Fruit fly (Drosophila melanogaster) whole organism, embryonic: ENCODE data around the gene Cog2.

Source experiments
- CG10366 ChIP-seq: fragments of 200-800 bp; sonication (Bioruptor generic); IDR thresholded peaks from 2 replicates; pipeline ENCODE4 v1.3.6; 2022; ENCODE audit warnings: missing biosample characterization, missing genetic modification characterization
- CG10431 ChIP-seq: fragments of 200-800 bp; sonication (Bioruptor generic); optimal IDR thresholded peaks from 3 replicates; lab custom pipeline; 2018; ENCODE audit warnings: missing biosample characterization, mild to moderate bottlenecking, missing genetic modification characterization
- CG10979 ChIP-seq: fragments of 200-800 bp; sonication (Bioruptor generic); optimal IDR thresholded peaks from 2 replicates; lab custom pipeline; 2018; ENCODE audit warnings: missing biosample characterization, mild to moderate bottlenecking, missing genetic modification characterization, moderate library complexity
- CG12155 ChIP-seq: fragments of 200-800 bp; sonication (Bioruptor generic); optimal IDR thresholded peaks from 3 replicates; lab custom pipeline; 2016; ENCODE audit warnings: missing biosample characterization, missing genetic modification characterization
- CG14965 ChIP-seq: fragments of 200-800 bp; sonication (Bioruptor generic); optimal IDR thresholded peaks from 2 replicates; lab custom pipeline; 2016; ENCODE audit warnings: missing biosample characterization, missing genetic modification characterization, borderline replicate concordance
- CG15011 ChIP-seq: fragments of 200-800 bp; sonication (Bioruptor generic); optimal IDR thresholded peaks from 3 replicates; lab custom pipeline; 2018; ENCODE audit warnings: missing biosample characterization, mild to moderate bottlenecking, missing genetic modification characterization
- CG16815 ChIP-seq: fragments of 200-800 bp; sonication (Bioruptor generic); optimal IDR thresholded peaks from 3 replicates; lab custom pipeline; 2017; ENCODE audit warnings: missing biosample characterization, mild to moderate bottlenecking, missing genetic modification characterization
- CG17359 ChIP-seq: fragments of 200-800 bp; sonication (Bioruptor generic); optimal IDR thresholded peaks from 3 replicates; lab custom pipeline; 2018; ENCODE audit warnings: missing biosample characterization, mild to moderate bottlenecking, missing genetic modification characterization, moderate library complexity
- CG17829 ChIP-seq: fragments of 200-800 bp; optimal IDR thresholded peaks from 2 replicates; lab custom pipeline; 2019; ENCODE audit warnings: missing biosample characterization, mild to moderate bottlenecking, missing genetic modification characterization, moderate library complexity
- CG2678 ChIP-seq: fragments of 200-800 bp; sonication (Bioruptor generic); optimal IDR thresholded peaks from 3 replicates; lab custom pipeline; 2019; ENCODE audit warnings: missing biosample characterization, mild to moderate bottlenecking, missing genetic modification characterization, moderate library complexity
- CG3065 ChIP-seq: fragments of 200-800 bp; sonication (Bioruptor generic); optimal IDR thresholded peaks from 2 replicates; lab custom pipeline; 2016; ENCODE audit warnings: missing biosample characterization, missing genetic modification characterization
- CG31365 ChIP-seq: fragments of 200-800 bp; sonication (Bioruptor generic); optimal IDR thresholded peaks from 2 replicates; lab custom pipeline; 2018; ENCODE audit warnings: missing biosample characterization, mild to moderate bottlenecking, missing genetic modification characterization
- CG4360 ChIP-seq: fragments of 200-800 bp; sonication (Bioruptor generic); IDR thresholded peaks from 2 replicates; pipeline ENCODE4 v1.3.6; 2022; ENCODE audit warnings: missing biosample characterization, missing genetic modification characterization
- CG7271 ChIP-seq: fragments of 200-800 bp; sonication (Bioruptor generic); optimal IDR thresholded peaks from 2 replicates; lab custom pipeline; 2018; ENCODE audit warnings: missing biosample characterization, mild to moderate bottlenecking, missing genetic modification characterization, moderate library complexity
- CG7987 ChIP-seq: fragments of 200-800 bp; sonication (Bioruptor generic); optimal IDR thresholded peaks from 2 replicates; lab custom pipeline; 2018; ENCODE audit warnings: missing biosample characterization, mild to moderate bottlenecking, missing genetic modification characterization, moderate library complexity
- Camta ChIP-seq: fragments of 200-800 bp; sonication (Bioruptor generic); optimal IDR thresholded peaks from 2 replicates; lab custom pipeline; 2016; ENCODE audit warnings: missing biosample characterization, missing genetic modification characterization
- Dip3 ChIP-seq: fragments of 200-800 bp; sonication (Bioruptor generic); optimal IDR thresholded peaks from 3 replicates; lab custom pipeline; 2016; ENCODE audit warnings: missing biosample characterization, missing genetic modification characterization
- E2f2 ChIP-seq: fragments of 200-800 bp; sonication (Bioruptor generic); IDR thresholded peaks from 2 replicates; pipeline ENCODE4 v1.3.6; 2022; ENCODE audit warnings: missing biosample characterization, missing genetic modification characterization
- Fer1 ChIP-seq: fragments of 200-800 bp; sonication (Bioruptor generic); optimal IDR thresholded peaks from 2 replicates; lab custom pipeline; 2017; ENCODE audit warnings: missing biosample characterization, mild to moderate bottlenecking, missing genetic modification characterization
- HLHmδ ChIP-seq: fragments of 200-800 bp; sonication (Bioruptor generic); optimal IDR thresholded peaks from 2 replicates; lab custom pipeline; 2018; ENCODE audit warnings: missing biosample characterization, mild to moderate bottlenecking, missing genetic modification characterization, moderate library complexity
- HmgD ChIP-seq: fragments of 200-800 bp; sonication (Bioruptor generic); optimal IDR thresholded peaks from 3 replicates; lab custom pipeline; 2016; ENCODE audit warnings: missing biosample characterization, missing genetic modification characterization
- Lim3 ChIP-seq: fragments of 200-800 bp; sonication (Bioruptor generic); IDR thresholded peaks from 2 replicates; pipeline ENCODE4 v1.3.6; 2022; ENCODE audit warnings: missing biosample characterization, missing genetic modification characterization
- NK7.1 ChIP-seq: fragments of 200-800 bp; sonication (Bioruptor generic); optimal IDR thresholded peaks from 3 replicates; lab custom pipeline; 2016; ENCODE audit warnings: missing biosample characterization, missing genetic modification characterization
- Optix ChIP-seq: fragments of 200-800 bp; sonication (Bioruptor generic); IDR thresholded peaks from 3 replicates; pipeline ENCODE4 v1.3.6; 2022; ENCODE audit warnings: missing biosample characterization, missing genetic modification characterization
- Sin3A ChIP-seq: fragments of >200 bp; optimal IDR thresholded peaks from 2 replicates; lab custom pipeline; 2018
- al ChIP-seq: fragments of 200-800 bp; sonication (Bioruptor generic); IDR thresholded peaks from 2 replicates; pipeline ENCODE4 v1.3.6; 2022; ENCODE audit warnings: missing biosample characterization, missing genetic modification characterization
- bbx ChIP-seq: fragments of 200-800 bp; sonication (Bioruptor generic); IDR thresholded peaks from 2 replicates; pipeline ENCODE4 v1.3.6; 2022; ENCODE audit warnings: missing biosample characterization, missing genetic modification characterization; ENCODE audit not compliant: partially characterized antibody
- bigmax ChIP-seq: fragments of 200-800 bp; sonication (Bioruptor generic); optimal IDR thresholded peaks from 2 replicates; lab custom pipeline; 2018; ENCODE audit warnings: missing biosample characterization, mild to moderate bottlenecking, missing genetic modification characterization
- crol ChIP-seq: fragments of 200-800 bp; sonication (Bioruptor generic); IDR thresholded peaks from 2 replicates; pipeline ENCODE4 v1.3.6; 2022; ENCODE audit warnings: missing biosample characterization, missing genetic modification characterization
- disco-r ChIP-seq: fragments of 200-800 bp; sonication (Bioruptor generic); optimal IDR thresholded peaks from 2 replicates; lab custom pipeline; 2016; ENCODE audit warnings: missing biosample characterization, missing genetic modification characterization
- dmrt99B ChIP-seq: fragments of 200-800 bp; sonication (Bioruptor generic); optimal IDR thresholded peaks from 2 replicates; lab custom pipeline; 2018; ENCODE audit warnings: missing biosample characterization, mild to moderate bottlenecking, missing genetic modification characterization, moderate library complexity
- dpn ChIP-seq, 2 experiments: fragments of 200-800 bp; sonication (Bioruptor generic); optimal IDR thresholded peaks; 3 replicates each; lab custom pipeline; 2016; ENCODE audit warnings: missing biosample characterization in 2 of 2, missing genetic modification characterization in 2 of 2
- eve ChIP-seq, 2 experiments: fragments of >200 bp; optimal IDR thresholded peaks; 2 replicates each; lab custom pipeline; 2017; ENCODE audit warnings: missing biosample characterization in 2 of 2, missing genetic modification characterization in 2 of 2
- fd102C ChIP-seq: fragments of 200-800 bp; sonication (Bioruptor generic); optimal IDR thresholded peaks from 2 replicates; lab custom pipeline; 2018; ENCODE audit warnings: missing biosample characterization, mild to moderate bottlenecking, missing genetic modification characterization, moderate library complexity
- gsb ChIP-seq: fragments of 200-800 bp; sonication (Bioruptor generic); IDR thresholded peaks from 2 replicates; pipeline ENCODE4 v1.3.6; 2022; ENCODE audit warnings: missing biosample characterization, missing genetic modification characterization
- hbn ChIP-seq: fragments of 200-800 bp; sonication (Bioruptor generic); IDR thresholded peaks from 2 replicates; pipeline ENCODE4 v1.3.6; 2022; ENCODE audit warnings: missing biosample characterization, missing genetic modification characterization; ENCODE audit not compliant: partially characterized antibody
- inv ChIP-seq: fragments of 200-800 bp; sonication (Bioruptor generic); IDR thresholded peaks from 2 replicates; pipeline ENCODE4 v1.3.6; 2022; ENCODE audit warnings: missing biosample characterization, missing genetic modification characterization; ENCODE audit not compliant: partially characterized antibody
- kah ChIP-seq: fragments of 200-800 bp; sonication (Bioruptor generic); optimal IDR thresholded peaks from 2 replicates; lab custom pipeline; 2018; ENCODE audit warnings: missing biosample characterization, mild to moderate bottlenecking, missing genetic modification characterization
- klu ChIP-seq: fragments of 200-800 bp; sonication (Bioruptor generic); IDR thresholded peaks from 2 replicates; pipeline ENCODE4 v1.3.6; 2022; ENCODE audit warnings: missing biosample characterization, missing genetic modification characterization
- lilli ChIP-seq: fragments of 200-800 bp; sonication (Bioruptor generic); optimal IDR thresholded peaks from 3 replicates; lab custom pipeline; 2016; ENCODE audit warnings: missing biosample characterization, missing genetic modification characterization
- luna ChIP-seq: fragments of 200-800 bp; sonication (Bioruptor generic); optimal IDR thresholded peaks from 2 replicates; lab custom pipeline; 2016; ENCODE audit warnings: missing biosample characterization, missing genetic modification characterization
- nom ChIP-seq: fragments of 200-800 bp; sonication (Bioruptor generic); optimal IDR thresholded peaks from 2 replicates; lab custom pipeline; 2017; ENCODE audit warnings: missing biosample characterization, missing genetic modification characterization, mild to moderate bottlenecking, moderate library complexity, missing genetic modification reagents
- peb ChIP-seq: fragments of 200-800 bp; sonication (Bioruptor generic); IDR thresholded peaks from 2 replicates; pipeline ENCODE4 v1.3.6; 2022; ENCODE audit warnings: missing biosample characterization, missing genetic modification characterization
- prd ChIP-seq, 3 experiments: fragments of >200 bp in 2 of 3; fragments of 200-800 bp in 1 of 3; sonication (Bioruptor generic) in 1 of 3; optimal IDR thresholded peaks in 2 of 3; IDR thresholded peaks in 1 of 3; 2 replicates in 2 of 3; 3 replicates in 1 of 3; pipeline versions ENCODE4 v1.3.6 to Lab custom; 2017 to 2022; ENCODE audit warnings: missing biosample characterization in 1 of 3, missing genetic modification characterization in 1 of 3
- repo ChIP-seq: fragments of 200-800 bp; sonication (Bioruptor generic); optimal IDR thresholded peaks from 2 replicates; lab custom pipeline; 2016; ENCODE audit warnings: missing biosample characterization, missing genetic modification characterization
- ro ChIP-seq: fragments of 200-800 bp; sonication (Bioruptor generic); IDR thresholded peaks from 2 replicates; pipeline ENCODE4 v1.3.6; 2022; ENCODE audit warnings: missing biosample characterization, missing genetic modification characterization
- run ChIP-seq: fragments of 200-800 bp; sonication (Bioruptor generic); optimal IDR thresholded peaks from 3 replicates; lab custom pipeline; 2018; ENCODE audit warnings: missing biosample characterization, mild to moderate bottlenecking, missing genetic modification characterization
- toy ChIP-seq: fragments of 200-800 bp; sonication (Bioruptor generic); IDR thresholded peaks from 2 replicates; pipeline ENCODE4 v1.3.6; 2022; ENCODE audit warnings: missing biosample characterization, missing genetic modification characterization
- tup ChIP-seq: fragments of 200-800 bp; sonication (Bioruptor generic); optimal IDR thresholded peaks from 2 replicates; lab custom pipeline; 2016; ENCODE audit warnings: missing biosample characterization, mild to moderate bottlenecking, missing genetic modification characterization, moderate library complexity
- unc-4 ChIP-seq: fragments of 200-800 bp; sonication (Bioruptor generic); IDR thresholded peaks from 2 replicates; pipeline ENCODE4 v1.3.6; 2022; ENCODE audit warnings: missing biosample characterization, missing genetic modification characterization; ENCODE audit not compliant: partially characterized antibody
- vfl ChIP-seq: fragments of 200-800 bp; sonication (Bioruptor generic); optimal IDR thresholded peaks from 2 replicates; lab custom pipeline; 2016; ENCODE audit warnings: missing biosample characterization, missing genetic modification characterization

The Cog2 gene

DNA sequence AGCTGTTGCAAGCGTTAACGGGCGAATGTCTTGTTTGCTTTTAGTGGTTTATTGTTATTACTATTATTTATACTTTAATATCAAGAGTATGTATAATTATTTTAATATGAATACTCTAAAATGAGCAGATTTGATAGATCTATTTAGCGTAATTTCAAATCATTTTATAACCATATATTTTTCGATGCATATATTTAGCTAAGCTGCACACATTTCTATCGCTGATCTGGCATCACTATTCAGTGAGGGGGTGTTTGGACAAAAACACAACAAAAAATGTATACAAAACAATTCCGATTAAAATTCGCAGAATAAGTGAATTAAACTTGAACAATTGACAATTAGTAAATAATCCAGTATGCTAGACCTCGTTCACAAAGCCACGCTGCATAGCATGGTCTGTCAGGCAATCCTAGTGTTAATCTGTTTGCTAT lies 10.4 kb downstream of the Cog2 start, which contains the start of the genes Trs33 and Tmtc4 (continued):
- no peak for TF ChIP-seq inv (GFP tag; lab: Robert Waterston, UW)
- TF ChIP-seq CG12155 (GFP tag; lab: Kevin White, UChicago): peak; percentile 28
- no peak for TF ChIP-seq Camta (GFP tag; lab: Kevin White, UChicago)
- no peak for TF ChIP-seq CG16815 (GFP tag; lab: Kevin White, UChicago)
- no peak for TF ChIP-seq tup (GFP tag; lab: Kevin White, UChicago)
- no peak for TF ChIP-seq prd (optimal IDR thresholded peaks at IDR 0.05; lab: Kevin White, UChicago)
- TF ChIP-seq prd (GFP tag; IDR thresholded peaks at IDR 0.05; lab: Robert Waterston, UW): no peak
- no peak for TF ChIP-seq eve (GFP tag; optimal IDR thresholded peaks at IDR 0.05; lab: Kevin White, UChicago)
- no peak for TF ChIP-seq CG7987
- TF ChIP-seq klu (GFP tag; lab: Robert Waterston, UW): peak; percentile 28; the same call in 1 of the 2 replicates
- TF ChIP-seq CG17829 (tag; lab: Kevin White, UChicago): peak; percentile 65
- no peak for TF ChIP-seq CG3065 (GFP tag; lab: Kevin White, UChicago)
- TF ChIP-seq hbn (GFP tag; lab: Robert Waterston, UW): no peak; the same call in 1 of the 2 replicates
- TF ChIP-seq CG10979: peak; percentile 14
- no peak for TF ChIP-seq CG7271 (tag; lab: Kevin White, UChicago)
- peak; percentile 27; the same call in 1 of the 2 replicates for TF ChIP-seq crol (GFP tag; lab: Robert Waterston, UW)
- TF ChIP-seq toy (GFP tag; lab: Robert Waterston, UW): no peak
- no peak for TF ChIP-seq gsb
- peak; percentile 18 for TF ChIP-seq run (tag; lab: Kevin White, UChicago)
- TF ChIP-seq NK7.1 (GFP tag; lab: Kevin White, UChicago): no peak
- peak; percentile 56 for TF ChIP-seq Fer1 (GFP tag; lab: Kevin White, UChicago)
- no peak for TF ChIP-seq luna (GFP tag; lab: Kevin White, UChicago)
- TF ChIP-seq disco-r: no peak
- TF ChIP-seq repo (GFP tag; lab: Kevin White, UChicago): no peak
- TF ChIP-seq dmrt99B: no peak
- no peak for TF ChIP-seq kah (GFP tag; lab: Kevin White, UChicago)
- TF ChIP-seq CG17359: peak; percentile 28
- TF ChIP-seq peb (GFP tag; lab: Robert Waterston, UW): no peak
- TF ChIP-seq bbx: peak; percentile 16; the same call in 1 of the 2 replicates
- no peak for TF ChIP-seq ro
- TF ChIP-seq CG10366 (GFP tag; lab: Robert Waterston, UW): no peak
- no peak for TF ChIP-seq CG31365 (tag; lab: Kevin White, UChicago)
- no peak for TF ChIP-seq CG14965 (GFP tag; lab: Kevin White, UChicago)
- no peak for TF ChIP-seq E2f2 (GFP tag; lab: Robert Waterston, UW)
- no peak for TF ChIP-seq vfl
- TF ChIP-seq Sin3A (lab: Kevin White, UChicago): no peak
- TF ChIP-seq CG2678 (tag; lab: Kevin White, UChicago): peak; percentile 64
- no peak for TF ChIP-seq CG15011 (GFP tag; lab: Kevin White, UChicago)
- TF ChIP-seq lilli (GFP tag; lab: Kevin White, UChicago): peak; percentile 16
- no peak for TF ChIP-seq Optix (GFP tag; lab: Robert Waterston, UW)
- no peak for TF ChIP-seq HLHmδ (GFP tag; lab: Kevin White, UChicago)
- TF ChIP-seq CG10431 (GFP tag; lab: Kevin White, UChicago): peak; percentile 3
- no peak for TF ChIP-seq fd102C (GFP tag; lab: Kevin White, UChicago)
- TF ChIP-seq CG4360 (GFP tag; lab: Robert Waterston, UW): peak; percentile 41; the same call in 1 of the 2 replicates
- no peak for TF ChIP-seq Lim3 (GFP tag; lab: Robert Waterston, UW)
- TF ChIP-seq al (GFP tag; lab: Robert Waterston, UW): no peak
- peak in 1 of 2 experiments; percentile 28 for TF ChIP-seq dpn (GFP tag; optimal IDR thresholded peaks at IDR 0.05; lab: Kevin White, UChicago)
- TF ChIP-seq nom (GFP tag; lab: Kevin White, UChicago): no peak
- TF ChIP-seq HmgD (GFP tag; lab: Kevin White, UChicago): no peak
- no peak for TF ChIP-seq unc-4 (GFP tag; lab: Robert Waterston, UW)
- no peak for TF ChIP-seq Dip3 (GFP tag; lab: Kevin White, UChicago)
- TF ChIP-seq bigmax (GFP tag; lab: Kevin White, UChicago): no peak
